Fruit fly (Drosophila melanogaster): ENCODE results near the gene Tpi.

DNA sequence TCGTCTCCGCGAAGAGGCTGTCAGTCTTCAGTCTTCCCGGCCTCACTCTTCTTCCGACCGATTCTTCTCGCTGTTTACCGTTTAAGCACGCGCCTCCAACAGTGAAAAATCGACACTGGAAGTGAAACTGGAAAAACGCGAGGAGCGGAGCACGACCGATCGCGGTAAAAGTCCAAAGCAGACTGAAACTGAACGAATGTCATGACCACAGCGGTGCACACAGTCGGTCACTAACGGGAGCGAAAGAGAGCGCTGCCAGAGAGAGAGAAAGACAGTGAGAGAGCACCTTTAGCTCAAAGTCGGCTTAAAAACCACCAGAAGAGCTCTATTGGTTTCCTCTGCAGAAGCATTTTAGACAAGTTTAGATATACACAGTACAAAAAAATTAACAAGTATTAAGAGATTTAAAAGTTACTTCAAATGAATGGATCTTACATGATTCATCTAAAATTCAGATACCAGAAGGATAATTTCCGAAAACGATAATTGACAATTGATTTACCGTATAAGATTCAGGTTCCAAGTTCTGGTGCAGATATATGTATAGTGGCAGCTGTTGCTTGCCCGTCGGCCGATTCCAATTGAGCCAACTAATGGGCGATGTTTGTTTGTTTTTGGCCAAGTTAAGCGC lies 26.0 kb upstream of the Tpi start, which contains the start of gene CG11498:
- TF ChIP-seq dpn (GFP tag; optimal IDR thresholded peaks at IDR 0.05) (no peak), CG13424 (tag; optimal IDR thresholded peaks at IDR 0.05) (no peak), p53 (GFP tag; optimal IDR thresholded peaks at IDR 0.05) (no peak), CG9215 (GFP tag; IDR thresholded peaks at IDR 0.05) (no peak), CG6854 (GFP tag; optimal IDR thresholded peaks at IDR 0.05) (no peak)
